Comparison of ENCODE assay signal across 1 fruit fly cellular context in genomic region chr2L:4332962-4333757, dm6.
TF ChIP-seq lines count a peak whose summit lies in the region.

No protein-coding gene starts in this region.

TF ChIP-seq in whole organism, embryonic, 481 proteins besides CTCF, POLR2A, EP300 and RAD21 (continued from another document and continues in another):
- TF ChIP-seq ind (GFP tag; optimal IDR thresholded peaks at IDR 0.05; lab: Kevin White, UChicago) (peak; percentile 81), CG9932 (GFP tag; IDR thresholded peaks at IDR 0.05; lab: Robert Waterston, UW) (peak; percentile 79), Gug (GFP tag; IDR thresholded peaks at IDR 0.05; lab: Robert Waterston, UW) (peak; percentile 75), ham (GFP tag; IDR thresholded peaks at IDR 0.05; lab: Robert Waterston, UW) (no peak), CG1024 (GFP tag; IDR thresholded peaks at IDR 0.05; lab: Robert Waterston, UW) (peak; percentile 70), chif (GFP tag; optimal IDR thresholded peaks at IDR 0.05; lab: Kevin White, UChicago) (peak; percentile 67 to 82), stwl (tag; optimal IDR thresholded peaks at IDR 0.05; lab: Kevin White, UChicago) (no peak), CG6254 (GFP tag; optimal IDR thresholded peaks at IDR 0.05; lab: Kevin White, UChicago) (peak; percentile 90), Neu2 (GFP tag; optimal IDR thresholded peaks at IDR 0.05; lab: Kevin White, UChicago; ENCODE audit: borderline replicate concordance) (peak; percentile 3), en (GFP tag; optimal IDR thresholded peaks at IDR 0.05; lab: Kevin White, UChicago) (peak; percentile 71), Awh (GFP tag; IDR thresholded peaks at IDR 0.05; lab: Robert Waterston, UW) (peak; percentile 88), CG2678 (tag; optimal IDR thresholded peaks at IDR 0.05; lab: Kevin White, UChicago) (peak; percentile 85), HLH4C (GFP tag; IDR thresholded peaks at IDR 0.05; lab: Robert Waterston, UW; ENCODE audit: partially characterized antibody) (no peak), odd (GFP tag; optimal IDR thresholded peaks at IDR 0.05; lab: Kevin White, UChicago) (peak; percentile 63), BEAF-32 (GFP tag; optimal IDR thresholded peaks at IDR 0.05; lab: Kevin White, UChicago) (no peak), CG3163 (GFP tag; optimal IDR thresholded peaks at IDR 0.05; lab: Kevin White, UChicago) (peak; percentile 58), CG14965 (GFP tag; optimal IDR thresholded peaks at IDR 0.05; lab: Kevin White, UChicago; ENCODE audit: borderline replicate concordance) (peak; percentile 34), CG16779 (GFP tag; IDR thresholded peaks at IDR 0.05; lab: Robert Waterston, UW) (peak; percentile 76), chinmo (GFP tag; IDR thresholded peaks at IDR 0.05; lab: Robert Waterston, UW; ENCODE audit: partially characterized antibody) (peak; percentile 99), Asciz (GFP tag; optimal IDR thresholded peaks at IDR 0.05; lab: Kevin White, UChicago) (peak; percentile 88), tll (GFP tag; optimal IDR thresholded peaks at IDR 0.05; lab: Kevin White, UChicago) (peak in 1 of 2 experiments; percentile 29), HmgD (GFP tag; optimal IDR thresholded peaks at IDR 0.05; lab: Kevin White, UChicago) (peak; percentile 15), CG15011 (GFP tag; optimal IDR thresholded peaks at IDR 0.05; lab: Kevin White, UChicago) (peak; percentile 64), CG11456 (GFP tag; IDR thresholded peaks at IDR 0.05; lab: Robert Waterston, UW) (peak; percentile 75), CG3838 (GFP tag; optimal IDR thresholded peaks at IDR 0.05; lab: Kevin White, UChicago) (no peak), ttk (GFP tag; IDR thresholded peaks at IDR 0.05; lab: Robert Waterston, UW) (peak; percentile 70), CG9876 (GFP tag; optimal IDR thresholded peaks at IDR 0.05; lab: Kevin White, UChicago) (peak; percentile 57), CG13123 (GFP tag; optimal IDR thresholded peaks at IDR 0.05; lab: Kevin White, UChicago) (peak; percentile 68), CG6854 (GFP tag; optimal IDR thresholded peaks at IDR 0.05; lab: Kevin White, UChicago) (peak; percentile 40), Rx (GFP tag; IDR thresholded peaks at IDR 0.05; lab: Robert Waterston, UW) (peak; percentile 79), CG7271 (tag; optimal IDR thresholded peaks at IDR 0.05; lab: Kevin White, UChicago) (no peak), CG3065 (GFP tag; optimal IDR thresholded peaks at IDR 0.05; lab: Kevin White, UChicago) (no peak), p53 (GFP tag; optimal IDR thresholded peaks at IDR 0.05; lab: Kevin White, UChicago) (peak; percentile 43), CG6813 (GFP tag; optimal IDR thresholded peaks at IDR 0.05; lab: Kevin White, UChicago) (peak; percentile 66), usp (GFP tag; optimal IDR thresholded peaks at IDR 0.05; lab: Kevin White, UChicago) (no peak), hth (optimal IDR thresholded peaks at IDR 0.05; lab: Kevin White, UChicago) (no peak), CG17186 (GFP tag; optimal IDR thresholded peaks at IDR 0.05; lab: Kevin White, UChicago) (no peak), jing (GFP tag; optimal IDR thresholded peaks at IDR 0.05; lab: Kevin White, UChicago) (peak; percentile 60), grn (GFP tag; optimal IDR thresholded peaks at IDR 0.05; lab: Kevin White, UChicago) (peak; percentile 18), CG1603 (tag; optimal IDR thresholded peaks at IDR 0.05; lab: Kevin White, UChicago) (peak; percentile 77), CG7987 (GFP tag; optimal IDR thresholded peaks at IDR 0.05; lab: Kevin White, UChicago) (peak; percentile 55), CG12299 (tag; optimal IDR thresholded peaks at IDR 0.05; lab: Kevin White, UChicago) (peak; percentile 61), E2f1 (GFP tag; IDR thresholded peaks at IDR 0.05; lab: Robert Waterston, UW) (peak; percentile 76), CG17802 (tag; optimal IDR thresholded peaks at IDR 0.05; lab: Kevin White, UChicago) (peak; percentile 70), Mes4 (GFP tag; optimal IDR thresholded peaks at IDR 0.05; lab: Kevin White, UChicago) (peak; percentile 79), dmrt99B (tag; optimal IDR thresholded peaks at IDR 0.05; lab: Kevin White, UChicago) (peak; percentile 91), NC2β (GFP tag; optimal IDR thresholded peaks at IDR 0.05; lab: Kevin White, UChicago) (peak; percentile 62), pita (GFP tag; optimal IDR thresholded peaks at IDR 0.05; lab: Kevin White, UChicago) (no peak), YL-1 (GFP tag; optimal IDR thresholded peaks at IDR 0.05; lab: Kevin White, UChicago) (no peak), CG6683 (GFP tag; optimal IDR thresholded peaks at IDR 0.05; lab: Kevin White, UChicago) (peak; percentile 57), MTF-1 (GFP tag; optimal IDR thresholded peaks at IDR 0.05; lab: Kevin White, UChicago; ENCODE audit: borderline replicate concordance) (peak; percentile 28), CG14667 (GFP tag; IDR thresholded peaks at IDR 0.05; lab: Robert Waterston, UW) (peak; percentile 69), zf30C (GFP tag; optimal IDR thresholded peaks at IDR 0.05; lab: Kevin White, UChicago) (peak; percentile 92), prd (optimal IDR thresholded peaks at IDR 0.05; lab: Kevin White, UChicago) (no peak), prd (GFP tag; IDR thresholded peaks at IDR 0.05; lab: Robert Waterston, UW) (peak; percentile 83), pum (GFP tag; optimal IDR thresholded peaks at IDR 0.05; lab: Kevin White, UChicago) (peak; percentile 77), Usf (GFP tag; optimal IDR thresholded peaks at IDR 0.05; lab: Kevin White, UChicago) (peak; percentile 36), CG18476 (GFP tag; optimal IDR thresholded peaks at IDR 0.05; lab: Kevin White, UChicago) (peak; percentile 77), ERR (GFP tag; optimal IDR thresholded peaks at IDR 0.05; lab: Kevin White, UChicago) (peak; percentile 79), gcm2 (GFP tag; optimal IDR thresholded peaks at IDR 0.05; lab: Kevin White, UChicago) (peak; percentile 32), CG8765 (GFP tag; IDR thresholded peaks at IDR 0.05; lab: Robert Waterston, UW) (peak; percentile 49; the same call in 1 of the 2 replicates), Mad (GFP tag; optimal IDR thresholded peaks at IDR 0.05; lab: Kevin White, UChicago) (peak; percentile 48), Lpt (GFP tag; optimal IDR thresholded peaks at IDR 0.05; lab: Kevin White, UChicago) (no peak), Camta (GFP tag; optimal IDR thresholded peaks at IDR 0.05; lab: Kevin White, UChicago) (peak; percentile 58), CG30020 (tag; optimal IDR thresholded peaks at IDR 0.05; lab: Kevin White, UChicago) (no peak), CG31388 (GFP tag; optimal IDR thresholded peaks at IDR 0.05; lab: Kevin White, UChicago) (peak; percentile 32), Ets97D (GFP tag; optimal IDR thresholded peaks at IDR 0.05; lab: Kevin White, UChicago) (peak; percentile 48), kah (GFP tag; optimal IDR thresholded peaks at IDR 0.05; lab: Kevin White, UChicago) (peak; percentile 65), Lhr (GFP tag; optimal IDR thresholded peaks at IDR 0.05; lab: Kevin White, UChicago) (peak; percentile 36), CG17829 (tag; optimal IDR thresholded peaks at IDR 0.05; lab: Kevin White, UChicago) (peak; percentile 75), Blimp-1 (GFP tag; optimal IDR thresholded peaks at IDR 0.05; lab: Kevin White, UChicago) (peak; percentile 87), CG17912 (GFP tag; optimal IDR thresholded peaks at IDR 0.05; lab: Kevin White, UChicago) (no peak), CG15479 (GFP tag; optimal IDR thresholded peaks at IDR 0.05; lab: Kevin White, UChicago) (no peak), CG16815 (GFP tag; optimal IDR thresholded peaks at IDR 0.05; lab: Kevin White, UChicago) (peak; percentile 67), Gsc (GFP tag; IDR thresholded peaks at IDR 0.05; lab: Robert Waterston, UW) (peak; percentile 59; the same call in 1 of the 2 replicates), Tbp (GFP tag; optimal IDR thresholded peaks at IDR 0.05; lab: Kevin White, UChicago) (peak; percentile 31), dati (GFP tag; IDR thresholded peaks at IDR 0.05; lab: Robert Waterston, UW) (peak; percentile 68), grau (tag; optimal IDR thresholded peaks at IDR 0.05; lab: Kevin White, UChicago) (peak; percentile 79), CG12391 (tag; optimal IDR thresholded peaks at IDR 0.05; lab: Kevin White, UChicago) (peak; percentile 76), Vsx1 (GFP tag; optimal IDR thresholded peaks at IDR 0.05; lab: Kevin White, UChicago) (peak; percentile 52), ken (GFP tag; IDR thresholded peaks at IDR 0.05; lab: Robert Waterston, UW) (peak; percentile 88), al (GFP tag; IDR thresholded peaks at IDR 0.05; lab: Robert Waterston, UW) (peak; percentile 57; the same call in 1 of the 2 replicates), CG15514 (GFP tag; optimal IDR thresholded peaks at IDR 0.05; lab: Kevin White, UChicago) (peak; percentile 81), CG18619 (GFP tag; optimal IDR thresholded peaks at IDR 0.05; lab: Kevin White, UChicago) (peak; percentile 67), tup (GFP tag; optimal IDR thresholded peaks at IDR 0.05; lab: Kevin White, UChicago) (peak; percentile 52), ara (GFP tag; IDR thresholded peaks at IDR 0.05; lab: Robert Waterston, UW) (peak; percentile 82), CG10321 (GFP tag; IDR thresholded peaks at IDR 0.05; lab: Robert Waterston, UW) (peak; percentile 45; the same call in 1 of the 2 replicates), H15 (GFP tag; IDR thresholded peaks at IDR 0.05; lab: Robert Waterston, UW) (peak; percentile 79), CG12236 (GFP tag; optimal IDR thresholded peaks at IDR 0.05; lab: Kevin White, UChicago) (peak; percentile 65), Hr51 (GFP tag; optimal IDR thresholded peaks at IDR 0.05; lab: Kevin White, UChicago) (peak; percentile 73 to 83), insv (GFP tag; optimal IDR thresholded peaks at IDR 0.05; lab: Kevin White, UChicago) (no peak), her (GFP tag; optimal IDR thresholded peaks at IDR 0.05; lab: Kevin White, UChicago) (peak; percentile 92), CG10565 (GFP tag; optimal IDR thresholded peaks at IDR 0.05; lab: Kevin White, UChicago) (no peak), Dbx (GFP tag; IDR thresholded peaks at IDR 0.05; lab: Robert Waterston, UW) (peak; percentile 87), Atf-2 (GFP tag; optimal IDR thresholded peaks at IDR 0.05; lab: Kevin White, UChicago) (peak; percentile 79), CG32772 (GFP tag; IDR thresholded peaks at IDR 0.05; lab: Robert Waterston, UW) (peak; percentile 80), lab (GFP tag; optimal IDR thresholded peaks at IDR 0.05; lab: Kevin White, UChicago) (peak; percentile 91), Abd-B (GFP tag; optimal IDR thresholded peaks at IDR 0.05; lab: Kevin White, UChicago) (peak; percentile 68), eve (GFP tag; optimal IDR thresholded peaks at IDR 0.05; lab: Kevin White, UChicago) (no peak), Dp (GFP tag; optimal IDR thresholded peaks at IDR 0.05; lab: Kevin White, UChicago) (no peak), Atf6 (GFP tag; IDR thresholded peaks at IDR 0.05; lab: Robert Waterston, UW) (peak; percentile 88), CG31224 (GFP tag; IDR thresholded peaks at IDR 0.05; lab: Robert Waterston, UW) (peak; percentile 76), gcm (GFP tag; optimal IDR thresholded peaks at IDR 0.05; lab: Kevin White, UChicago) (peak; percentile 50), CG1832 (GFP tag; optimal IDR thresholded peaks at IDR 0.05; lab: Kevin White, UChicago) (peak; percentile 3), CG6654 (GFP tag; optimal IDR thresholded peaks at IDR 0.05; lab: Kevin White, UChicago) (peak; percentile 78), Fer3 (tag; optimal IDR thresholded peaks at IDR 0.05; lab: Kevin White, UChicago) (peak; percentile 85), gsb-n (tag; optimal IDR thresholded peaks at IDR 0.05; lab: Kevin White, UChicago) (peak; percentile 71), Hr78 (GFP tag; optimal IDR thresholded peaks at IDR 0.05; lab: Kevin White, UChicago) (peak in 1 of 2 experiments; percentile 86), Hmr (GFP tag; optimal IDR thresholded peaks at IDR 0.05; lab: Kevin White, UChicago) (peak; percentile 75), bcd (GFP tag; optimal IDR thresholded peaks at IDR 0.05; lab: Kevin White, UChicago) (peak; percentile 82), nerfin-2 (GFP tag; IDR thresholded peaks at IDR 0.05; lab: Robert Waterston, UW; ENCODE audit: partially characterized antibody) (no peak), CG34422 (GFP tag; IDR thresholded peaks at IDR 0.05; lab: Robert Waterston, UW) (peak; percentile 78; the same call in 2 of the 3 replicates), CrebB (tag; optimal IDR thresholded peaks at IDR 0.05; lab: Kevin White, UChicago) (no peak), Dref (GFP tag; IDR thresholded peaks at IDR 0.05; lab: Robert Waterston, UW) (no peak), Elba2 (GFP tag; optimal IDR thresholded peaks at IDR 0.05; lab: Kevin White, UChicago) (no peak), wek (GFP tag; optimal IDR thresholded peaks at IDR 0.05; lab: Kevin White, UChicago) (peak; percentile 41), CG8388 (GFP tag; optimal IDR thresholded peaks at IDR 0.05; lab: Kevin White, UChicago) (peak; percentile 80), mirr (GFP tag; optimal IDR thresholded peaks at IDR 0.05; lab: Kevin White, UChicago) (peak; percentile 82), CG12071 (GFP tag; optimal IDR thresholded peaks at IDR 0.05; lab: Kevin White, UChicago) (peak; percentile 71), Trl (optimal IDR thresholded peaks at IDR 0.05; lab: Kevin White, UChicago) (peak in 1 of 2 experiments; percentile 39), Trl (GFP tag; optimal IDR thresholded peaks at IDR 0.05; lab: Kevin White, UChicago) (peak; percentile 90), tin (GFP tag; optimal IDR thresholded peaks at IDR 0.05; lab: Kevin White, UChicago) (peak; percentile 74), CG1529 (GFP tag; optimal IDR thresholded peaks at IDR 0.05; lab: Kevin White, UChicago) (peak; percentile 39), scrt (GFP tag; optimal IDR thresholded peaks at IDR 0.05; lab: Kevin White, UChicago) (peak; percentile 73), pnt (GFP tag; optimal IDR thresholded peaks at IDR 0.05; lab: Kevin White, UChicago) (peak; percentile 75), CG2116 (GFP tag; optimal IDR thresholded peaks at IDR 0.05; lab: Kevin White, UChicago) (no peak), CG34376 (GFP tag; optimal IDR thresholded peaks at IDR 0.05; lab: Kevin White, UChicago) (peak; percentile 52), CG3995 (GFP tag; optimal IDR thresholded peaks at IDR 0.05; lab: Kevin White, UChicago) (peak; percentile 20), CG14710 (tag; optimal IDR thresholded peaks at IDR 0.05; lab: Kevin White, UChicago) (peak; percentile 75), sens (GFP tag; lab: Kevin White, UChicago) (peak; percentile 98), CG10267 (tag; optimal IDR thresholded peaks at IDR 0.05; lab: Kevin White, UChicago) (peak; percentile 60), eyg (GFP tag; optimal IDR thresholded peaks at IDR 0.05; lab: Kevin White, UChicago) (peak; percentile 65)
